Fruit fly (Drosophila melanogaster): ENCODE data around the gene CG33235.

DNA sequence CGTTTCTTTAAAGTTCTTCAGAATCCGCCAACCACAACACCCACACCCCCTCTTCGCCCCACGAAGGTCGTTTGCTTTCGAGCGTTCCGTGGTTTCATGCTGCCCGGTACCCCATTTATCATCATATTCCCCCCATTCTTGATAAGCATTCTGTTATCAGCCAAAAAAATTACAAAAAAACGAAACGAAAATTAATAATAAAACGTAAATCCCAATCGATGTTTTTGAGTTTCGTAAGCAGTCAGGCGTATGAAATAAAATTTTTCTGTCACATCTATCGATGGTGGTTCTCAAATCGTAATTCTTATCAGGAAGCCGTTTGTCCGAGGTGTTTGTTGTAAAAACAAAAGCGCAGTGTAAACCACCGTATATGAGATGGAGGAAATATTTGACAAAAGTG is 4.1 kb upstream of the CG33235 start:
- TF ChIP-seq Dll (optimal IDR thresholded peaks at IDR 0.05), result no peak
- TF ChIP-seq pan (optimal IDR thresholded peaks at IDR 0.05), result no peak

All from whole organism.